Worm (Caenorhabditis elegans) whole organism, L2 larva: ENCODE results near the gene cest-17.

Experiments
- C34F6.9 ChIP-seq: fragments of 150-350 bp; optimal IDR thresholded peaks from 2 replicates; lab custom pipeline; 2014; ENCODE audit warnings: missing biosample characterization, missing genetic modification characterization
- F13H6.1 ChIP-seq: sonication (generic microtip); optimal IDR thresholded peaks from 2 replicates; lab custom pipeline; 2016; ENCODE audit warnings: missing genetic modification characterization, missing compliant biosample characterization
- R02D3.7 ChIP-seq: fragments of 150-350 bp; optimal IDR thresholded peaks from 2 replicates; lab custom pipeline; 2014; ENCODE audit warnings: missing biosample characterization, missing genetic modification characterization
- Y55F3AM.14 ChIP-seq: fragments of 200-800 bp; sonication (Bioruptor generic); optimal IDR thresholded peaks from 2 replicates; lab custom pipeline; 2018; ENCODE audit warnings: mild to moderate bottlenecking, missing genetic modification characterization, missing compliant biosample characterization
- alr-1 ChIP-seq: fragments of 150-350 bp; optimal IDR thresholded peaks from 2 replicates; lab custom pipeline; 2014; ENCODE audit warnings: missing biosample characterization, missing genetic modification characterization
- aly-2 ChIP-seq: fragments of 150-350 bp; optimal IDR thresholded peaks from 2 replicates; lab custom pipeline; 2014; ENCODE audit warnings: missing biosample characterization, missing genetic modification characterization
- ama-1 ChIP-seq: fragments of 150-350 bp; optimal IDR thresholded peaks from 2 replicates; lab custom pipeline; 2018; ENCODE audit warnings: inconsistent platforms
- ceh-16 ChIP-seq: fragments of 150-350 bp; optimal IDR thresholded peaks from 2 replicates; lab custom pipeline; 2014; ENCODE audit warnings: missing biosample characterization, missing genetic modification characterization
- ceh-82 ChIP-seq: fragments of 150-350 bp; optimal IDR thresholded peaks from 2 replicates; lab custom pipeline; 2014; ENCODE audit warnings: missing biosample characterization, missing genetic modification characterization
- crh-2 ChIP-seq: sonication (generic microtip); optimal IDR thresholded peaks from 2 replicates; lab custom pipeline; 2017; ENCODE audit warnings: missing biosample characterization, missing genetic modification characterization
- dmd-4 ChIP-seq: sonication (generic microtip); optimal IDR thresholded peaks from 2 replicates; lab custom pipeline; 2017; ENCODE audit warnings: missing biosample characterization, missing genetic modification characterization
- egl-27 ChIP-seq: sonication (generic microtip); optimal IDR thresholded peaks from 3 replicates; lab custom pipeline; 2017; ENCODE audit warnings: missing biosample characterization, missing genetic modification reagents, missing genetic modification characterization
- elt-1 ChIP-seq: fragments of 150-350 bp; optimal IDR thresholded peaks from 2 replicates; lab custom pipeline; 2014; ENCODE audit warnings: missing biosample characterization, missing genetic modification characterization
- elt-3 ChIP-seq: sonication (generic microtip); optimal IDR thresholded peaks from 2 replicates; lab custom pipeline; 2017; ENCODE audit warnings: missing biosample characterization, missing genetic modification characterization
- fos-1 ChIP-seq: fragments of 150-350 bp; optimal IDR thresholded peaks from 2 replicates; lab custom pipeline; 2014; ENCODE audit warnings: missing biosample characterization, missing genetic modification characterization
- gmeb-1 ChIP-seq: fragments of 150-350 bp; optimal IDR thresholded peaks from 2 replicates; lab custom pipeline; 2014; ENCODE audit warnings: missing biosample characterization, missing genetic modification characterization
- lin-11 ChIP-seq: fragments of 150-350 bp; sonication (generic microtip); optimal IDR thresholded peaks from 2 replicates; lab custom pipeline; 2014; ENCODE audit warnings: missing biosample characterization, missing genetic modification characterization, inconsistent platforms, mixed read lengths
- lin-13 ChIP-seq: fragments of 150-350 bp; optimal IDR thresholded peaks from 2 replicates; lab custom pipeline; 2014; ENCODE audit warnings: missing biosample characterization, missing genetic modification reagents, missing genetic modification characterization
- lsy-2 ChIP-seq, 2 experiments: fragments of 150-350 bp in 1 of 2; sonication (generic microtip) in 1 of 2; optimal IDR thresholded peaks; 2 replicates each; lab custom pipeline; 2014 to 2017; ENCODE audit warnings: missing biosample characterization in 2 of 2, missing genetic modification characterization in 2 of 2
- mab-5 ChIP-seq: fragments of 150-350 bp; optimal IDR thresholded peaks from 2 replicates; lab custom pipeline; 2014; ENCODE audit warnings: missing biosample characterization, missing genetic modification characterization
- mbf-1 ChIP-seq: sonication (generic microtip); optimal IDR thresholded peaks from 2 replicates; lab custom pipeline; 2017; ENCODE audit warnings: missing biosample characterization, missing genetic modification characterization
- mdl-1 ChIP-seq, 2 experiments: fragments of 150-350 bp in 1 of 2; sonication (generic microtip) in 1 of 2; optimal IDR thresholded peaks; 2 replicates each; lab custom pipeline; 2017; ENCODE audit warnings: missing biosample characterization in 2 of 2, missing genetic modification characterization in 2 of 2
- nhr-10 ChIP-seq: sonication (generic microtip); optimal IDR thresholded peaks from 2 replicates; lab custom pipeline; 2017; ENCODE audit warnings: missing biosample characterization, missing genetic modification characterization
- nhr-11 ChIP-seq: fragments of 150-350 bp; optimal IDR thresholded peaks from 2 replicates; lab custom pipeline; 2014; ENCODE audit warnings: missing biosample characterization, missing genetic modification characterization
- nhr-12 ChIP-seq: fragments of 150-350 bp; optimal IDR thresholded peaks from 2 replicates; lab custom pipeline; 2014; ENCODE audit warnings: missing biosample characterization, missing genetic modification characterization
- nhr-129 ChIP-seq: fragments of 150-350 bp; optimal IDR thresholded peaks from 2 replicates; lab custom pipeline; 2014; ENCODE audit warnings: missing biosample characterization, missing genetic modification characterization
- nhr-21 ChIP-seq: fragments of 150-350 bp; optimal IDR thresholded peaks from 2 replicates; lab custom pipeline; 2014; ENCODE audit warnings: missing biosample characterization, missing genetic modification characterization
- nhr-23 ChIP-seq: fragments of 150-350 bp; optimal IDR thresholded peaks from 2 replicates; lab custom pipeline; 2014; ENCODE audit warnings: missing biosample characterization, missing genetic modification reagents, missing genetic modification characterization
- nhr-237 ChIP-seq: fragments of 150-350 bp; optimal IDR thresholded peaks from 2 replicates; lab custom pipeline; 2014; ENCODE audit warnings: missing biosample characterization, missing genetic modification characterization
- nhr-25 ChIP-seq: fragments of 150-350 bp; sonication (generic microtip); optimal IDR thresholded peaks from 3 replicates; lab custom pipeline; 2014; ENCODE audit warnings: missing biosample characterization, missing genetic modification characterization
- nhr-77 ChIP-seq: fragments of 150-350 bp; optimal IDR thresholded peaks from 2 replicates; lab custom pipeline; 2014; ENCODE audit warnings: missing biosample characterization, missing genetic modification characterization
- peb-1 ChIP-seq: fragments of 150-350 bp; optimal IDR thresholded peaks from 2 replicates; lab custom pipeline; 2014; ENCODE audit warnings: missing biosample characterization, missing genetic modification characterization
- sem-4 ChIP-seq: fragments of 150-350 bp; optimal IDR thresholded peaks from 2 replicates; lab custom pipeline; 2014; ENCODE audit warnings: missing biosample characterization, missing genetic modification reagents, missing genetic modification characterization
- skn-1 ChIP-seq: sonication (generic microtip); optimal IDR thresholded peaks from 2 replicates; lab custom pipeline; 2017; ENCODE audit warnings: missing biosample characterization, missing genetic modification characterization
- sma-3 ChIP-seq: sonication (generic microtip); optimal IDR thresholded peaks from 2 replicates; lab custom pipeline; 2016; ENCODE audit warnings: missing genetic modification reagents, missing genetic modification characterization, missing compliant biosample characterization
- sma-9 ChIP-seq, 2 experiments: fragments of 150-350 bp in 1 of 2; sonication (generic microtip) in 1 of 2; optimal IDR thresholded peaks; 2 replicates each; lab custom pipeline; 2014 to 2016; ENCODE audit warnings: missing genetic modification characterization in 2 of 2, mild to moderate bottlenecking in 1 of 2, missing biosample characterization in 1 of 2, missing compliant biosample characterization in 1 of 2, missing genetic modification reagents in 1 of 2, moderate library complexity in 1 of 2
- snpc-4 ChIP-seq: fragments of 150-350 bp; optimal IDR thresholded peaks from 2 replicates; lab custom pipeline; 2014; ENCODE audit warnings: missing biosample characterization, missing genetic modification characterization
- unc-62 ChIP-seq: fragments of 150-350 bp; optimal IDR thresholded peaks from 2 replicates; lab custom pipeline; 2014; ENCODE audit warnings: missing biosample characterization, missing genetic modification reagents, missing genetic modification characterization
- zag-1 ChIP-seq: fragments of 150-350 bp; optimal IDR thresholded peaks from 2 replicates; lab custom pipeline; 2014; ENCODE audit warnings: missing biosample characterization, missing genetic modification characterization
- ztf-1 ChIP-seq: fragments of 200-800 bp; sonication (Bioruptor generic); conservative IDR thresholded peaks from 2 replicates; pipeline ENCODE4 v1.3.6; 2022; ENCODE audit warnings: missing genetic modification characterization, missing compliant biosample characterization
- ztf-11 ChIP-seq: sonication (generic microtip); optimal IDR thresholded peaks from 2 replicates; lab custom pipeline; 2017; ENCODE audit warnings: missing biosample characterization, missing genetic modification characterization
- ztf-4 ChIP-seq: fragments of 150-350 bp; optimal IDR thresholded peaks from 2 replicates; lab custom pipeline; 2014; ENCODE audit warnings: missing biosample characterization, missing genetic modification characterization

Gene cest-17

DNA sequence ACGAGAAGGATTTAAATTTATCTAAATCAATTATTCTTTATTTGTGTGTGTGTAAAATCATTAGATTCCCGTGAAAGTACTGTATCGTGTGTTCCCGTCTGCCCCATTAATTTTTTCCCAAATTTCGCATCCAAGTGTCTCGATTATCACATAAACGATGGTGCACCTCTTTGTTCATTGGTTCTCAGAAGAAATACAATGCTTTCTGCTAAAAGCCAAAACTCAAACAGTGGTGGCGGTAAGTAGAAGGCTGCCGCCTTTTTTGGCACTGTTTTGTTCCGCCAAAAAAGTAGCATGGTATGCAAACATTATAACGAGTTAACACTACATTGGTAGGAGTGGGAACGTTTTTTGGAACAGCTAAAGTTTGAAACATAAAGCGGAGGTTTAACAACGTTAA lies 20.3 kb downstream of the cest-17 start:
- TF ChIP-seq mbf-1 (no peak), nhr-129 (tag; lab: Kevin White, UChicago) (no peak), peb-1 (tag; lab: Kevin White, UChicago) (no peak), F13H6.1 (tag; lab: Kevin White, UChicago) (no peak), nhr-77 (no peak), nhr-12 (tag; lab: Kevin White, UChicago) (no peak), ceh-82 (no peak), nhr-23 (tag; lab: Kevin White, UChicago) (no peak), unc-62 (GFP tag; lab: Kevin White, UChicago) (no peak), snpc-4 (tag; lab: Kevin White, UChicago) (no peak), nhr-25 (tag; lab: Kevin White, UChicago) (no peak), mdl-1 (tag; optimal IDR thresholded peaks at IDR 0.05; lab: Kevin White, UChicago) (no peak), sem-4 (tag; lab: Kevin White, UChicago) (no peak)

- TF ChIP-seq nhr-129 (tag; lab: Kevin White, UChicago) (no peak), sem-4 (tag; lab: Kevin White, UChicago) (no peak), elt-1 (tag; lab: Kevin White, UChicago) (no peak), R02D3.7 (tag; lab: Kevin White, UChicago) (no peak), fos-1 (tag; lab: Kevin White, UChicago) (no peak), nhr-77 (no peak), mdl-1 (tag; optimal IDR thresholded peaks at IDR 0.05; lab: Kevin White, UChicago) (no peak), C34F6.9 (no peak), mab-5 (tag; lab: Kevin White, UChicago) (no peak), ztf-11 (no peak), Y55F3AM.14 (GFP tag; lab: Kevin White, UChicago) (no peak), snpc-4 (tag; lab: Kevin White, UChicago) (no peak), ceh-82 (no peak), nhr-10 (no peak), nhr-12 (tag; lab: Kevin White, UChicago) (no peak), lsy-2 (tag; optimal IDR thresholded peaks at IDR 0.05; lab: Kevin White, UChicago) (no peak), unc-62 (GFP tag; lab: Kevin White, UChicago) (no peak), nhr-237 (tag; lab: Kevin White, UChicago) (no peak), egl-27 (no peak), ztf-4 (tag; lab: Kevin White, UChicago) (no peak)
- TF ChIP-seq, all 48 proteins: peak for 0
Measured at ce11 chrV:8224634-8225033, 21.5 kb downstream of the cest-17 start, which contains the start of gene pax-1. Gene pax-1, plus strand, starts transcription at chrV:8224934.

DNA sequence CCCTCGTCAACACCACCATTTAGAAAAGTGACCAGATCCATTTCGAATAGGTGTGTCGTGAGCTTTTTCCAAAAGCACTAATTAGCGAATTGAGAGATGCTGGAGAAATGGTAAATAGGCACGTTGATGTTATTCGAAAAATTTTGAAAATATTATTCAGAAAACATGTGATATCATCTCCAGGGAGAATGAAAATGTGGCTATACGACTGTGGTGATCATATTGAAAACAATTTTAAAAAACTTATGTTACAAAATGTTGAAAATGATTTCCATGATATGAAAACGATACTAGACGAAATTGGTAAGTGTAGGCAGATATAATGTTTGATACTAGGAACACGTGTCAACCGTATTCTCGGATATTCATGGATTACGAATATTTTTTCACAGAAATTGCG lies 23.7 kb downstream of the cest-17 start, which contains the start of gene K07C11.10:
TSS of gene K07C11.10 (minus strand) at position 101 of the 400 bp plus-strand sequence.
- no peak for TF ChIP-seq crh-2 (tag; lab: Kevin White, UChicago)
- TF ChIP-seq alr-1 (tag; lab: Kevin White, UChicago) = no peak
- TF ChIP-seq ama-1 = no peak
- no peak for TF ChIP-seq unc-62 (GFP tag; lab: Kevin White, UChicago)
- TF ChIP-seq ceh-16 = no peak

ce11 chrV:8228712-8229119 lies 25.6 kb downstream of the cest-17 start:
- TF ChIP-seq R02D3.7 (tag; lab: Kevin White, UChicago) (no peak), nhr-11 (tag; lab: Kevin White, UChicago) (peak; percentile 34), crh-2 (tag; lab: Kevin White, UChicago) (peak; percentile 89), mbf-1 (no peak), fos-1 (tag; lab: Kevin White, UChicago) (peak; percentile 80), egl-27 (peak; percentile 80), ceh-16 (peak; percentile 40), nhr-77 (peak; percentile 63), dmd-4 (tag; lab: Kevin White, UChicago) (no peak), ztf-11 (no peak), aly-2 (no peak), ztf-1 (GFP tag; lab: Robert Waterston, UW) (no peak), lsy-2 (tag; optimal IDR thresholded peaks at IDR 0.05; lab: Kevin White, UChicago) (peak; percentile 65 to 78), snpc-4 (tag; lab: Kevin White, UChicago) (peak; percentile 99), nhr-12 (tag; lab: Kevin White, UChicago) (no peak), nhr-21 (peak; percentile 88), lin-13 (GFP tag; lab: Kevin White, UChicago) (peak; percentile 77), mab-5 (tag; lab: Kevin White, UChicago) (no peak), zag-1 (tag; lab: Kevin White, UChicago) (peak; percentile 23), gmeb-1 (peak; percentile 79), sem-4 (tag; lab: Kevin White, UChicago) (peak; percentile 65), nhr-129 (tag; lab: Kevin White, UChicago) (peak; percentile 63), nhr-25 (tag; lab: Kevin White, UChicago) (peak; percentile 71), lin-11 (tag; lab: Kevin White, UChicago) (peak; percentile 7), C34F6.9 (peak; percentile 61), mdl-1 (tag; optimal IDR thresholded peaks at IDR 0.05; lab: Kevin White, UChicago) (peak; percentile 49 to 65), ztf-4 (tag; lab: Kevin White, UChicago) (no peak), Y55F3AM.14 (GFP tag; lab: Kevin White, UChicago) (peak; percentile 6), sma-3 (peak; percentile 94), skn-1 (tag; lab: Kevin White, UChicago) (no peak), unc-62 (GFP tag; lab: Kevin White, UChicago) (peak; percentile 26), nhr-10 (peak; percentile 29), ama-1 (peak; percentile 96), F13H6.1 (tag; lab: Kevin White, UChicago) (peak; percentile 88), sma-9 (GFP tag; optimal IDR thresholded peaks at IDR 0.05; lab: Kevin White, UChicago) (peak; percentile 91), sma-9 (tag; optimal IDR thresholded peaks at IDR 0.05; lab: Kevin White, UChicago) (no peak), elt-3 (tag; lab: Kevin White, UChicago) (no peak)
